Worm (Caenorhabditis elegans): ENCODE data around the gene Y79H2A.12.

Y79H2A.12 gene

ce11 chrIII:12028769-12029168 lies at the start of gene Y79H2A.12:
Gene Y79H2A.12, minus strand, starts transcription at chrIII:12028869.
- no peak for TF ChIP-seq T20F7.1 (GFP tag; optimal IDR thresholded peaks at IDR 0.05)
- no peak for TF ChIP-seq ces-1 (GFP tag; optimal IDR thresholded peaks at IDR 0.05)
- no peak for TF ChIP-seq ceh-28 (tag; optimal IDR thresholded peaks at IDR 0.05)
- TF ChIP-seq dve-1 (tag; optimal IDR thresholded peaks at IDR 0.05; ENCODE audit: insufficient read depth): no peak
- no peak for TF ChIP-seq T26A8.4 (GFP tag; IDR thresholded peaks at IDR 0.05)
- no peak for TF ChIP-seq ceh-62 (tag; optimal IDR thresholded peaks at IDR 0.05)
- TF ChIP-seq F26F4.8 (GFP tag; conservative IDR thresholded peaks at IDR 0.05): no peak
- no peak for TF ChIP-seq lir-3 (tag; optimal IDR thresholded peaks at IDR 0.05)
- TF ChIP-seq lin-13 (GFP tag; optimal IDR thresholded peaks at IDR 0.05): no peak
- no peak for TF ChIP-seq daf-16 (GFP tag; optimal IDR thresholded peaks at IDR 0.05)
- no peak for TF ChIP-seq daf-16 (tag; optimal IDR thresholded peaks at IDR 0.05)
- no peak for TF ChIP-seq lin-15B (tag; optimal IDR thresholded peaks at IDR 0.05)
- no peak for TF ChIP-seq unc-62 (GFP tag; optimal IDR thresholded peaks at IDR 0.05 in 1 of 2)
- TF ChIP-seq unc-62 (tag; optimal IDR thresholded peaks at IDR 0.05): no peak

- no peak for TF ChIP-seq Y5F2A.4 (GFP tag; optimal IDR thresholded peaks at IDR 0.05)
- no peak for TF ChIP-seq ZK546.5 (tag; optimal IDR thresholded peaks at IDR 0.05)
- no peak for TF ChIP-seq lim-7 (GFP tag; IDR thresholded peaks at IDR 0.05)
- TF ChIP-seq attf-4 (tag; optimal IDR thresholded peaks at IDR 0.05): no peak
- TF ChIP-seq ztf-11 (tag; optimal IDR thresholded peaks at IDR 0.05): no peak
- no peak for TF ChIP-seq php-3 (GFP tag; IDR thresholded peaks at IDR 0.05)
- TF ChIP-seq zfp-3 (GFP tag; conservative IDR thresholded peaks at IDR 0.05): no peak
- TF ChIP-seq dmd-8 (GFP tag; IDR thresholded peaks at IDR 0.05): no peak
- no peak for TF ChIP-seq D1046.2 (GFP tag; IDR thresholded peaks at IDR 0.05)
- TF ChIP-seq Y105C5A.15 (GFP tag; IDR thresholded peaks at IDR 0.05): no peak
- TF ChIP-seq dmd-9 (GFP tag; IDR thresholded peaks at IDR 0.05): no peak
- no peak for TF ChIP-seq Y48G9A.11 (GFP tag; IDR thresholded peaks at IDR 0.05)
- TF ChIP-seq nhr-237 (tag; optimal IDR thresholded peaks at IDR 0.05): no peak
- no peak for TF ChIP-seq zip-11 (GFP tag; IDR thresholded peaks at IDR 0.05)
- no peak for TF ChIP-seq nhr-41 (GFP tag; IDR thresholded peaks at IDR 0.05)
Observed at ce11 chrIII:12077456-12077855, 48.8 kb upstream of the Y79H2A.12 start, which contains the start of gene php-3. Gene php-3, minus strand, starts transcription at chrIII:12077556.

ce11 chrIII:12067736-12068135 lies 39.1 kb upstream of the Y79H2A.12 start:
- no peak for TF ChIP-seq jun-1 (tag; optimal IDR thresholded peaks at IDR 0.05)
- no peak for TF ChIP-seq skn-1 (tag; optimal IDR thresholded peaks at IDR 0.05)
- TF ChIP-seq ces-1 (GFP tag; optimal IDR thresholded peaks at IDR 0.05): no peak
- no peak for TF ChIP-seq ctbp-1 (GFP tag; IDR thresholded peaks at IDR 0.05)
- TF ChIP-seq Y105C5A.15 (GFP tag; IDR thresholded peaks at IDR 0.05): no peak
- TF ChIP-seq dmd-8 (GFP tag; IDR thresholded peaks at IDR 0.05): no peak
- no peak for TF ChIP-seq F10B5.3 (tag; optimal IDR thresholded peaks at IDR 0.05)
- no peak for TF ChIP-seq egl-43 (GFP tag; IDR thresholded peaks at IDR 0.05)

- no peak for TF ChIP-seq hlh-11 (tag; optimal IDR thresholded peaks at IDR 0.05)
- TF ChIP-seq mep-1 (tag; optimal IDR thresholded peaks at IDR 0.05): no peak
- no peak for TF ChIP-seq spr-1 (tag; optimal IDR thresholded peaks at IDR 0.05)
- no peak for TF ChIP-seq F10B5.3 (tag; optimal IDR thresholded peaks at IDR 0.05)
- no peak for TF ChIP-seq dmd-8 (GFP tag; IDR thresholded peaks at IDR 0.05)
Observed at ce11 chrIII:12064494-12064893, 35.8 kb upstream of the Y79H2A.12 start.

- no peak for TF ChIP-seq zfp-2 (tag; optimal IDR thresholded peaks at IDR 0.05)
- no peak for TF ChIP-seq nhr-237 (tag; optimal IDR thresholded peaks at IDR 0.05)
- TF ChIP-seq daf-16 (GFP tag; optimal IDR thresholded peaks at IDR 0.05): no peak
- no peak for TF ChIP-seq daf-16 (tag; optimal IDR thresholded peaks at IDR 0.05)
- no peak for TF ChIP-seq unc-62 (GFP tag; optimal IDR thresholded peaks at IDR 0.05 in 1 of 2)
- no peak for TF ChIP-seq unc-62 (tag; optimal IDR thresholded peaks at IDR 0.05)
- no peak for TF ChIP-seq hmg-1.1 (GFP tag; IDR thresholded peaks at IDR 0.05)
- no peak for TF ChIP-seq ztf-11 (tag; optimal IDR thresholded peaks at IDR 0.05)
- TF ChIP-seq nhr-10 (tag; optimal IDR thresholded peaks at IDR 0.05): no peak
Observed at ce11 chrIII:12063934-12064333, 35.3 kb upstream of the Y79H2A.12 start.
